Worm (Caenorhabditis elegans) whole organism, late embryonic: ENCODE measurements around the gene C29H12.2.

Experiments used
- C38D4.7 ChIP-seq: fragments of 200-800 bp; sonication (Bioruptor generic); optimal IDR thresholded peaks from 2 replicates; lab custom pipeline; 2018; ENCODE audit warnings: mild to moderate bottlenecking, missing genetic modification characterization, moderate library complexity, missing compliant biosample characterization
- T23F11.4 ChIP-seq: fragments of 200-800 bp; sonication (Bioruptor generic); optimal IDR thresholded peaks from 2 replicates; lab custom pipeline; 2018; ENCODE audit warnings: mild to moderate bottlenecking, missing genetic modification characterization, missing compliant biosample characterization
- Y22D7AL.16 ChIP-seq: sonication (generic microtip); optimal IDR thresholded peaks from 2 replicates; lab custom pipeline; 2016; ENCODE audit warnings: missing genetic modification characterization, missing compliant biosample characterization
- ama-1 ChIP-seq: fragments of 150-350 bp; optimal IDR thresholded peaks from 2 replicates; lab custom pipeline; 2014
- ceh-2 ChIP-seq: sonication (generic microtip); optimal IDR thresholded peaks from 2 replicates; lab custom pipeline; 2016; ENCODE audit warnings: missing genotype, missing genetic modification characterization, missing compliant biosample characterization
- ceh-22 ChIP-seq: sonication (generic microtip); optimal IDR thresholded peaks from 2 replicates; lab custom pipeline; 2017; ENCODE audit warnings: missing biosample characterization, missing genetic modification characterization
- ceh-24 ChIP-seq: sonication (generic microtip); optimal IDR thresholded peaks from 2 replicates; lab custom pipeline; 2016; ENCODE audit warnings: mild to moderate bottlenecking, missing genetic modification characterization, missing compliant biosample characterization
- ceh-31 ChIP-seq: sonication (generic microtip); optimal IDR thresholded peaks from 2 replicates; lab custom pipeline; 2016; ENCODE audit warnings: missing genetic modification characterization, missing compliant biosample characterization
- ceh-34 ChIP-seq: sonication (generic microtip); optimal IDR thresholded peaks from 2 replicates; lab custom pipeline; 2016; ENCODE audit warnings: mild to moderate bottlenecking, missing genetic modification characterization, missing compliant biosample characterization
- ceh-48 ChIP-seq: sonication (generic microtip); optimal IDR thresholded peaks from 2 replicates; lab custom pipeline; 2016; ENCODE audit warnings: missing genetic modification characterization, inconsistent platforms, missing compliant biosample characterization
- che-1 ChIP-seq: sonication (generic microtip); optimal IDR thresholded peaks from 2 replicates; lab custom pipeline; 2016; ENCODE audit warnings: mild to moderate bottlenecking, missing genetic modification characterization, missing compliant biosample characterization
- elt-4 ChIP-seq: sonication (generic microtip); optimal IDR thresholded peaks from 2 replicates; lab custom pipeline; 2016; ENCODE audit warnings: missing genetic modification characterization, missing compliant biosample characterization
- hlh-13 ChIP-seq: fragments of 200-800 bp; sonication (Bioruptor generic); optimal IDR thresholded peaks from 2 replicates; lab custom pipeline; 2018; ENCODE audit warnings: mild to moderate bottlenecking, missing genetic modification characterization, missing compliant biosample characterization
- hlh-30 ChIP-seq: sonication (generic microtip); optimal IDR thresholded peaks from 2 replicates; lab custom pipeline; 2017; ENCODE audit warnings: antibody characterized with exemption, missing genetic modification characterization, missing compliant biosample characterization; ENCODE audit not compliant: insufficient read depth
- lim-6 ChIP-seq: sonication (generic microtip); optimal IDR thresholded peaks from 2 replicates; lab custom pipeline; 2016; ENCODE audit warnings: missing genetic modification characterization, missing compliant biosample characterization
- lin-11 ChIP-seq: fragments of 200-800 bp; sonication (Bioruptor generic); optimal IDR thresholded peaks from 2 replicates; lab custom pipeline; 2018; ENCODE audit warnings: mild to moderate bottlenecking, missing genetic modification characterization, missing compliant biosample characterization
- madf-2 ChIP-seq: sonication (generic microtip); optimal IDR thresholded peaks from 2 replicates; lab custom pipeline; 2017; ENCODE audit warnings: missing genetic modification characterization, missing compliant biosample characterization
- mec-3 ChIP-seq: sonication (generic microtip); optimal IDR thresholded peaks from 2 replicates; lab custom pipeline; 2016; ENCODE audit warnings: borderline replicate concordance, missing genetic modification characterization, missing compliant biosample characterization
- nfya-1 ChIP-seq: sonication (generic microtip); optimal IDR thresholded peaks from 2 replicates; lab custom pipeline; 2017; ENCODE audit warnings: missing genetic modification characterization, mild to moderate bottlenecking, missing compliant biosample characterization, antibody characterized with exemption, moderate library complexity
- nhr-11 ChIP-seq: fragments of 150-350 bp; optimal IDR thresholded peaks from 2 replicates; lab custom pipeline; 2014; ENCODE audit warnings: missing biosample characterization, missing genetic modification characterization
- npax-4 ChIP-seq: sonication (generic microtip); optimal IDR thresholded peaks from 2 replicates; lab custom pipeline; 2016; ENCODE audit warnings: missing genetic modification characterization, missing compliant biosample characterization
- pag-3 ChIP-seq: sonication (generic microtip); optimal IDR thresholded peaks from 2 replicates; lab custom pipeline; 2016; ENCODE audit warnings: missing compliant biosample characterization, missing genetic modification characterization, borderline replicate concordance
- pat-9 ChIP-seq: fragments of 200-800 bp; sonication (Bioruptor generic); optimal IDR thresholded peaks from 2 replicates; lab custom pipeline; 2018; ENCODE audit warnings: mild to moderate bottlenecking, missing genetic modification characterization, moderate library complexity, missing compliant biosample characterization
- pax-1 ChIP-seq: fragments of 150-350 bp; optimal IDR thresholded peaks from 2 replicates; lab custom pipeline; 2014; ENCODE audit warnings: missing biosample characterization, missing genetic modification characterization
- pha-2 ChIP-seq: sonication (generic microtip); optimal IDR thresholded peaks from 2 replicates; lab custom pipeline; 2017; ENCODE audit warnings: mild to moderate bottlenecking, missing genetic modification characterization, missing compliant biosample characterization
- pqm-1 ChIP-seq: sonication (generic microtip); optimal IDR thresholded peaks from 2 replicates; lab custom pipeline; 2016; ENCODE audit warnings: missing genetic modification characterization, missing compliant biosample characterization
- ref-2 ChIP-seq: sonication (generic microtip); optimal IDR thresholded peaks from 2 replicates; lab custom pipeline; 2016; ENCODE audit warnings: missing genetic modification characterization, missing compliant biosample characterization
- rnt-1 ChIP-seq: sonication (generic microtip); optimal IDR thresholded peaks from 2 replicates; lab custom pipeline; 2016; ENCODE audit warnings: missing genetic modification characterization, missing compliant biosample characterization
- sox-2 ChIP-seq: fragments of 200-800 bp; sonication (Bioruptor generic); IDR thresholded peaks from 2 replicates; pipeline ENCODE4 v1.3.6; 2022; ENCODE audit warnings: missing genetic modification reagents, missing genetic modification characterization, missing compliant biosample characterization
- sox-4 ChIP-seq: sonication (generic microtip); optimal IDR thresholded peaks from 2 replicates; lab custom pipeline; 2017; ENCODE audit warnings: mild to moderate bottlenecking, missing genetic modification characterization, inconsistent platforms, missing compliant biosample characterization
- tbx-2 ChIP-seq: sonication (generic microtip); optimal IDR thresholded peaks from 2 replicates; lab custom pipeline; 2016; ENCODE audit warnings: missing genetic modification characterization, missing compliant biosample characterization
- unc-3 ChIP-seq, 2 experiments: fragments of 200-800 bp in 1 of 2; sonication (Bioruptor generic) in 1 of 2; sonication (generic microtip) in 1 of 2; conservative IDR thresholded peaks in 1 of 2; optimal IDR thresholded peaks in 1 of 2; 2 replicates each; pipeline versions ENCODE4 v1.3.6 to Lab custom; 2016 to 2022; ENCODE audit warnings: missing compliant biosample characterization in 2 of 2, missing genetic modification characterization in 2 of 2, missing genetic modification reagents in 1 of 2
- unc-42 ChIP-seq: sonication (generic microtip); optimal IDR thresholded peaks from 2 replicates; lab custom pipeline; 2016; ENCODE audit warnings: missing genotype, missing genetic modification characterization, missing compliant biosample characterization
- unc-55 ChIP-seq: sonication (generic microtip); optimal IDR thresholded peaks from 2 replicates; lab custom pipeline; 2017; ENCODE audit warnings: missing biosample characterization, missing genetic modification reagents, missing genetic modification characterization
- zip-5 ChIP-seq: sonication (generic microtip); optimal IDR thresholded peaks from 2 replicates; lab custom pipeline; 2016; ENCODE audit warnings: missing genetic modification characterization, missing compliant biosample characterization
- ztf-16 ChIP-seq: sonication (generic microtip); optimal IDR thresholded peaks from 2 replicates; lab custom pipeline; 2017; ENCODE audit warnings: missing genetic modification characterization, missing compliant biosample characterization

C29H12.2 gene

DNA sequence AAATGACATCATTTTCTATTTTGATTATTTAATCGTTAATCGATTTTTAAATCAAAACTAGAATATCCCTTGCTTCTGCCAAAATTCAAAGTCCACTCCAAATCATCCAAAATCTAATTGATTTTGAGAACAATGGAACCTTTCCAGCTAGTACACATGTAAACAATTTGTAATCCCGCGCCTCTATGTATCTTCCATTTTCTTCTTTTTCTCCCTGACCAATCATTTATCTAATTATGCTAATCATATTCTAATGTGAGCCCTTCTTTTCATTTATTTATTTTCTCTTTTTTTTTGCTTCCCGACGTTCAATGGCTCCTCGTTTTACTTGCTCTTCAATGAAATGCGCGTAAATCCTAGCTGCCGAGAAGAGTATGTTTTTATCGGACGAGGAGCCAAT, 14.5 kb downstream of the C29H12.2 start:
- peak; percentile 71 for TF ChIP-seq unc-42
- no peak for TF ChIP-seq lin-11 (tag; lab: Kevin White, UChicago)
- TF ChIP-seq ceh-22 = no peak
- TF ChIP-seq, all 69 proteins: peak for 1

DNA sequence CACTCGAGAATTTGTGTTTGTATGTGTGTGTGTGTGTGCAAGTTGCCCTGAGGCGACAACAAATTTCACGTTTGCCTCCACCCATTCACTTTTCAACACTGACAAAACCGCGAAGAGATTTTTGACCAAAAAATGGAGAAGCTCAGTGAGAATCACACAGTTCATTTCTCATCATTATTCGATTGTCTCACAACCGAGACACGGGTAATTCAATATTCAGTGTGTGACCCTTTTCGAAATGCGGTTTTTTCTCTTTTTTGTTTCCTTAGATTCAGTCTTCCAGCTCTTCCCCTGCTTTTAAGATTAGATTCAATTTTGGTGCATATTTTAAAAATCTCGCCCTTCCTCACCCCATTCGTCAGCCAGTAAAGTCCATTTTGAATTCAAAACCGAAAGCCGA, 15.9 kb downstream of the C29H12.2 start:
- TF ChIP-seq unc-42 = peak; percentile 69
- no peak for TF ChIP-seq pqm-1 (tag; lab: Kevin White, UChicago)
- TF ChIP-seq, all 69 proteins: peak for 1

DNA sequence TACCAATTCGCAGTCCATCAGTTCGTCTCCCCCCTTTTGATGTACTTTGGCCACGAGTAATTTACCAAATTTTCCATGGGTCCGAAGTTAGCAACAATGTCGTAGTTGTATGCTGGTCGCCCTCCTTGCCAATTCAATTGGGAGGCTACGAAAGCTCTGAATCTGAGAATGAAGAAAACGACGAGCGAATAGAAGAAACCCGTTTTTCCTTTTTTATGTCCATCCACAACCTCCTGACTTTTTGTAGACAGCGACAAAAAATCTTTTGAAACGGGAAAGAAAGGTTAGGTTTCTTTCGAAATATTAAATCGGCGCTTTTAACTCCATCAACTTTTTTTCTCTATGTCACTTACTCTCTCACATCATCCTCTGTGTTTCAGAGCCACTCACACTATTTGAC, 18.9 kb downstream of the C29H12.2 start:
- TF ChIP-seq madf-2 (no peak), unc-42 (peak; percentile 53)
- TF ChIP-seq, all 69 proteins: peak for 1

DNA sequence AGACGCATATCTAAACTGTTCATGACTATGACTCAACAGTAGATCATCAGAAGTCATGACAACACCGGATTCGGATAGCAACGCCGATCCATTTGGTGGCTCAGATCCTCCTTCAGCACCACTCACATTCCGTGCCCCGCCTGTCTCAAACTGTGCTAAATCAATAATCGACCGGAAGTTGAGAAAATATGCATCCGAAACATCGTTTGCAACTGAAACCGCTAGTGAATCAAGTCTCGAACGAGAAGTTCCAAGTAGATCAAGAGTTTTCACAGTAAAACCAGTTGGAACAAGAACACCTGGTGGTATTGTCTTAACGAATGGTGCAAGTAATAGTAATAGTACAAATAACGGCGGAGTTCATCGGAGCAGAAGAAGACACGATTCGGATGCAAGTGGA, 23.5 kb downstream of the C29H12.2 start:
- TF ChIP-seq hlh-30 (tag; lab: Kevin White, UChicago) = no peak
- no peak for TF ChIP-seq unc-55 (GFP tag; lab: Kevin White, UChicago)
- no peak for TF ChIP-seq C38D4.7 (GFP tag; lab: Kevin White, UChicago)
- no peak for TF ChIP-seq pag-3 (tag; lab: Kevin White, UChicago)
- no peak for TF ChIP-seq sox-2 (GFP tag; lab: Robert Waterston, UW)
- TF ChIP-seq, all 69 proteins: peak for 0

DNA sequence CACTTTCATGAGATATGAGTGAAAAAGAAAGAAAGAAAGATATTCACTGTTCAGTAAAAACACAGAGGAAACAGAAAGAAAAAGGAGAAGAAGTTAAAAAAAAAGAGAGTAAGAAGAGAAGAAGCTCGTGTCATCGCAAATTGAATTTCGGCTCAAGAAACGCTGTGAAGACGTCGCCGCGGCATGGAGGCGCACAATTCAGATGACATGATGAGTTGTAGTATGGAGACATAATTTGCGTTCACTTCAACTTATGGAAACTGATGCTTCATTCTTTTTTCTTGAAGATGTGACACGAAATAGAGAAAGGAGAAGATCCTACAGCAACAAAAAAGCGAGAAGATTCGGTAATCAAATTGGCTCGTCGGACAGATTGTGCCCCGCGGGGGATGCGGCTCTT, 24.8 kb downstream of the C29H12.2 start:
- peak; percentile 12 for TF ChIP-seq ceh-31 (tag; lab: Kevin White, UChicago)
- no peak for TF ChIP-seq mec-3
- TF ChIP-seq zip-5 (tag; lab: Kevin White, UChicago) = no peak
- TF ChIP-seq elt-4 (tag; lab: Kevin White, UChicago) = no peak
- TF ChIP-seq Y22D7AL.16 (tag; lab: Kevin White, UChicago) = no peak
- TF ChIP-seq unc-42 = peak; percentile 98
- TF ChIP-seq nfya-1 (tag; lab: Kevin White, UChicago) = no peak
- TF ChIP-seq tbx-2 (tag; lab: Kevin White, UChicago) = no peak
- TF ChIP-seq lim-6 (tag; lab: Kevin White, UChicago) = no peak
- TF ChIP-seq nhr-11 (tag; lab: Kevin White, UChicago) = no peak

DNA sequence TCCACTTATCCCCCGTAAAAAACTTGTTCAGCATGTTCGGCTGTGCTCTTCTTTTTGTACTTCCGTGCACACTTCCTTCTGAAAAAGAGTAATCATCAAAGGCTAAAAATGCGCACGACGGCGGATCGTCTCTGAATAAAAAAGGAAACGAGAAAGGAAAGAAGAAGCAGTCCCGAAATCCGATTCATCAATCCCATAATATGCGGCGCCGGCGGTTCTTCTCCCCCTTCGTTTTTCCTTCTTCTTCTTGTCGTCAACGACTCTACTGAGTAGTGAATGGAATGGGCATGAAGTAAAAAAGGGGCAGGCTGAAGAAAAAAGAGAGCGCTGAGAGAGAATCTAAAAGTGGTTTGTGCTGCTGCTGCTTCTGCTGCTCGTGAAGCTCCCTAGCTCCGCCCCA, 25.8 kb downstream of the C29H12.2 start:
- no peak for TF ChIP-seq ceh-48
- peak; percentile 62 for TF ChIP-seq unc-42
- TF ChIP-seq pat-9 (tag; lab: Kevin White, UChicago) = no peak
- TF ChIP-seq ref-2 (tag; lab: Kevin White, UChicago) = no peak
- no peak for TF ChIP-seq pha-2
- TF ChIP-seq, all 69 proteins: peak for 1

DNA sequence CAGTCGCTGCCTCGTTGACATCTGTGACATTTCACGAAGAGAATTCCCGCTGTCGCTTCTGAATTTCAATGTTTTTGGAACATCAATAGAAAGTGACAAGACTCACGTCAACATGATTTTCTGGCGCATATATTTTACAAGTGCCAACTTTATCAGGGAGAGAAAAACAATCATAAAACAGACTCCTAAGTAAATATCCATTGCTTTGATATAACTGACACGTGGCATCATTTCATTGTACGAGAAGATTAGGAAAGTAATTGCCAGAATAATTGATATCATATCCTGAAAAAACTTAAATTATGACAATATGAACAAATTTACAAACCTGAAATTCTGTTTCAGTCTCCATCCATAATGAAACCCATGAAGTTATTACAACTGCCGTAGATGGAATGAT, 34.5 kb downstream of the C29H12.2 start:
- TF ChIP-seq ceh-2 (tag; lab: Kevin White, UChicago) (no peak), ama-1 (no peak), unc-55 (GFP tag; lab: Kevin White, UChicago) (no peak), hlh-13 (GFP tag; lab: Kevin White, UChicago) (no peak), rnt-1 (tag; lab: Kevin White, UChicago) (no peak), ceh-24 (tag; lab: Kevin White, UChicago) (no peak), unc-3 (GFP tag; conservative IDR thresholded peaks at IDR 0.05; lab: Robert Waterston, UW) (no peak), unc-3 (tag; optimal IDR thresholded peaks at IDR 0.05; lab: Kevin White, UChicago) (no peak)

DNA sequence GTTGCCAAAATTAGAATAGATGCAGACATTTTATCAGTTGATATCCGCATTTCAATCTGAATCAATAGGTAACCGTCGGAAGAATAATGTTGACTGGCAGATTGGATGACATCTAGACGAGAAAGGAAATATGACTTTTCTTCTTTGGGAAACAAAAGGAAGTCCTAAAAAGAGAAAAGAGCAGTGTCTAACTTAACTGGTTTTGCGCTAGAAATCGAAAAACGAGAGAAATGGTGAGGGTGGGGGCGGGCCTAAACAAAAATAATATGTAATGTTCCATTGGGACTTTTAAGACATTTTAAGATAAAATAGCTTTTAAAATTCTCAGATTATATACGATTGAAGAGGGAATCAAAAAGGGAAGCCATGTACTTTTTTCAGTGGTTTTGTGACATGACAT, 37.4 kb downstream of the C29H12.2 start, which contains the start of gene exp-1:
Gene exp-1, minus strand, starts transcription at position 101 of the 400 bp plus-strand sequence.
- no peak for TF ChIP-seq che-1 (tag; lab: Kevin White, UChicago)
- TF ChIP-seq T23F11.4 (GFP tag; lab: Kevin White, UChicago) = no peak
- no peak for TF ChIP-seq unc-55 (GFP tag; lab: Kevin White, UChicago)
- no peak for TF ChIP-seq sox-4
- TF ChIP-seq ceh-34 (tag; lab: Kevin White, UChicago) = no peak
- no peak for TF ChIP-seq npax-4 (tag; lab: Kevin White, UChicago)
- TF ChIP-seq ztf-16 (tag; lab: Kevin White, UChicago) = no peak
- TF ChIP-seq pax-1 (tag; lab: Kevin White, UChicago) = no peak
- no peak for TF ChIP-seq ceh-48
- TF ChIP-seq, all 69 proteins: peak for 0
